Worm (Caenorhabditis elegans): ENCODE data around the gene C54F6.5.

ce11 chrV:7525695-7526094 is 3.2 kb upstream of the C54F6.5 start, which contains the start of gene C54F6.18:
- TF ChIP-seq unc-39 (tag; optimal IDR thresholded peaks at IDR 0.05) (no peak), elt-3 (tag; optimal IDR thresholded peaks at IDR 0.05) (no peak), snpc-4 (tag; optimal IDR thresholded peaks at IDR 0.05) (no peak), drap-1 (GFP tag; optimal IDR thresholded peaks at IDR 0.05) (no peak), nhr-12 (tag; optimal IDR thresholded peaks at IDR 0.05) (no peak), nhr-28 (tag; optimal IDR thresholded peaks at IDR 0.05) (no peak), unc-62 (GFP tag; optimal IDR thresholded peaks at IDR 0.05) (no peak), lsy-2 (tag; optimal IDR thresholded peaks at IDR 0.05) (no peak), pha-4 (tag; optimal IDR thresholded peaks at IDR 0.05) (no peak), nhr-237 (tag; optimal IDR thresholded peaks at IDR 0.05) (no peak), nhr-76 (tag; optimal IDR thresholded peaks at IDR 0.05) (no peak), ztf-11 (tag; optimal IDR thresholded peaks at IDR 0.05) (no peak), blmp-1 (tag; optimal IDR thresholded peaks at IDR 0.05) (no peak)
